Fruit fly (Drosophila melanogaster): ENCODE measurements around the gene mex1.

mex1 gene

dm6 chr3L:15563058-15563850 is 43.9 kb upstream of the mex1 start, which contains the start of the genes CG7739 and SCCRO (continued):
- TF ChIP-seq CG4730 (GFP tag; IDR thresholded peaks at IDR 0.05) = peak; percentile 56; the same call in 1 of the 2 replicates
- TF ChIP-seq fd96Cb (tag; optimal IDR thresholded peaks at IDR 0.05) = peak; percentile 33
- 0 out of 3 replicates have a peak, but pooled peaks have one; percentile 61 for TF ChIP-seq Opbp (GFP tag; IDR thresholded peaks at IDR 0.05; ENCODE audit: partially characterized antibody)
- no peak for TF ChIP-seq Vsx1 (GFP tag; optimal IDR thresholded peaks at IDR 0.05)
- peak; percentile 66 for TF ChIP-seq Scr (GFP tag; IDR thresholded peaks at IDR 0.05; ENCODE audit: partially characterized antibody)
- TF ChIP-seq CG15011 (GFP tag; optimal IDR thresholded peaks at IDR 0.05) = no peak
- no peak for TF ChIP-seq CG33213 (GFP tag; optimal IDR thresholded peaks at IDR 0.05)
- TF ChIP-seq CG3065 (GFP tag; optimal IDR thresholded peaks at IDR 0.05) = no peak
- TF ChIP-seq CG13424 (tag; optimal IDR thresholded peaks at IDR 0.05) = peak; percentile 66
- TF ChIP-seq CG9876 (GFP tag; optimal IDR thresholded peaks at IDR 0.05) = no peak
- TF ChIP-seq toy (GFP tag; IDR thresholded peaks at IDR 0.05) = 0 out of 2 replicates have a peak, but pooled peaks have one; percentile 27
- no peak for TF ChIP-seq org-1 (GFP tag; optimal IDR thresholded peaks at IDR 0.05)
- peak; percentile 42 for TF ChIP-seq Mad (GFP tag; optimal IDR thresholded peaks at IDR 0.05)
- TF ChIP-seq CG7987 (GFP tag; optimal IDR thresholded peaks at IDR 0.05) = no peak
- peak; percentile 4 for TF ChIP-seq Sox100B (GFP tag; optimal IDR thresholded peaks at IDR 0.05)
- no peak for TF ChIP-seq crol (GFP tag; IDR thresholded peaks at IDR 0.05)
- TF ChIP-seq CG15269 (tag; optimal IDR thresholded peaks at IDR 0.05) = peak; percentile 76
- no peak for TF ChIP-seq scrt (GFP tag; optimal IDR thresholded peaks at IDR 0.05)
- peak; percentile 59; the same call in 2 of the 4 replicates for TF ChIP-seq Dll (GFP tag; IDR thresholded peaks at IDR 0.05; ENCODE audit: partially characterized antibody)
- no peak for TF ChIP-seq Spps (tag; optimal IDR thresholded peaks at IDR 0.05)
- TF ChIP-seq CG8944 (GFP tag; optimal IDR thresholded peaks at IDR 0.05) = no peak
- TF ChIP-seq NFAT (GFP tag; IDR thresholded peaks at IDR 0.05) = peak; percentile 70
- TF ChIP-seq Elba2 (GFP tag; optimal IDR thresholded peaks at IDR 0.05) = peak; percentile 89
- peak; percentile 19 for TF ChIP-seq CG10979 (tag; optimal IDR thresholded peaks at IDR 0.05)
- peak; percentile 66 for TF ChIP-seq gfzf (GFP tag; optimal IDR thresholded peaks at IDR 0.05)
- no peak for TF ChIP-seq CG3838 (GFP tag; optimal IDR thresholded peaks at IDR 0.05)
- peak; percentile 41 for TF ChIP-seq zfh2 (GFP tag; optimal IDR thresholded peaks at IDR 0.05)
- peak; percentile 56; the same call in 1 of the 2 replicates for TF ChIP-seq CG11247 (GFP tag; IDR thresholded peaks at IDR 0.05)
- peak; percentile 80 for TF ChIP-seq E2f1 (GFP tag; IDR thresholded peaks at IDR 0.05)
- TF ChIP-seq grau (tag; optimal IDR thresholded peaks at IDR 0.05) = peak; percentile 69
- peak; percentile 58 for TF ChIP-seq CG32772 (GFP tag; IDR thresholded peaks at IDR 0.05)
- TF ChIP-seq zen2 (GFP tag; IDR thresholded peaks at IDR 0.05; ENCODE audit: partially characterized antibody) = no peak
- no peak for TF ChIP-seq gsb (GFP tag; IDR thresholded peaks at IDR 0.05)
- TF ChIP-seq ranshi (GFP tag; IDR thresholded peaks at IDR 0.05) = peak; percentile 73; the same call in 1 of the 2 replicates
- TF ChIP-seq CG18262 (tag; optimal IDR thresholded peaks at IDR 0.05) = peak; percentile 70
- TF ChIP-seq pum (GFP tag; optimal IDR thresholded peaks at IDR 0.05) = no peak
- TF ChIP-seq chm (GFP tag; IDR thresholded peaks at IDR 0.05) = peak; percentile 59; the same call in 1 of the 2 replicates
- TF ChIP-seq CG6175 (GFP tag; IDR thresholded peaks at IDR 0.05) = no peak
- no peak; the same call in 1 of the 2 replicates for TF ChIP-seq ap (GFP tag; IDR thresholded peaks at IDR 0.05)
- no peak for TF ChIP-seq CG1832 (GFP tag; optimal IDR thresholded peaks at IDR 0.05)
- TF ChIP-seq Nf-YC (tag; optimal IDR thresholded peaks at IDR 0.05) = peak; percentile 61
- TF ChIP-seq insv (GFP tag; optimal IDR thresholded peaks at IDR 0.05) = no peak
- TF ChIP-seq CG30403 (GFP tag; optimal IDR thresholded peaks at IDR 0.05) = peak; percentile 71
- no peak for TF ChIP-seq odd (GFP tag; optimal IDR thresholded peaks at IDR 0.05)
- peak; percentile 66 for TF ChIP-seq Aef1 (GFP tag; IDR thresholded peaks at IDR 0.05)
- no peak for TF ChIP-seq ara (GFP tag; IDR thresholded peaks at IDR 0.05)
- peak; percentile 65 for TF ChIP-seq tin (GFP tag; optimal IDR thresholded peaks at IDR 0.05)
- peak in 1 of 2 experiments; percentile 3 for TF ChIP-seq Pdp1 (GFP tag; optimal IDR thresholded peaks at IDR 0.05)
- no peak for TF ChIP-seq br (optimal IDR thresholded peaks at IDR 0.05)

All from whole organism, embryonic.